Fruit fly (Drosophila melanogaster): Measurements from ENCODE around the gene Hcf.

DNA sequence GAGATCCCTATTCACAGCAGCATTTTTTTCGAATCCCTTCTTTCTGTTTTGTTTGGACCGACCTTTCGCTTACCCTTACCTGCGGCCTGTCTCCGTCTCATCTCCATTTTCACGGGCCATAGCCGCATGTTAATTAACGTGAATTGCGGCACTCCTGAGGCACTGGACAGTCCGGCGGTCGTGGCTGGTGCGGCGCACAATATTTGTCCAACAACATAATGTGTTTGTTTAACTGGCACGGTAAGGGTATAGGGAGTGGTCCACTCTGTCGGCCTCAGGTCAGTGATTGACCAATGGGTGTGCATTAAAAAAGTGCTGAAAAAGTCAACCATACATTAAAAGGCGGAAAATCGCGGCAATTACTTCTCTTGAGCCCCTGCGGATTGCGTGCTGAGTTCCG lies 46.6 kb downstream of the Hcf start:
- TF ChIP-seq Lpt (GFP tag; optimal IDR thresholded peaks at IDR 0.05), result no peak
- TF ChIP-seq Ravus (GFP tag; IDR thresholded peaks at IDR 0.05), result no peak
- no peak for TF ChIP-seq ems (GFP tag; optimal IDR thresholded peaks at IDR 0.05)
- TF ChIP-seq CG10267 (tag; optimal IDR thresholded peaks at IDR 0.05), result no peak
- no peak for TF ChIP-seq CG10979 (tag; optimal IDR thresholded peaks at IDR 0.05)
- TF ChIP-seq otp (GFP tag; IDR thresholded peaks at IDR 0.05), result no peak
- no peak for TF ChIP-seq cas (GFP tag; IDR thresholded peaks at IDR 0.05)
